Worm (Caenorhabditis elegans) whole organism, L4 larva: Measurements from ENCODE around the gene unc-93.

ENCODE experiments used
- D1046.2 ChIP-seq: fragments of 200-800 bp; sonication (Bioruptor generic); IDR thresholded peaks from 2 replicates; pipeline ENCODE4 v1.3.6; 2022; ENCODE audit warnings: missing genetic modification characterization, missing compliant biosample characterization
- F10B5.3 ChIP-seq: sonication (generic microtip); optimal IDR thresholded peaks from 2 replicates; lab custom pipeline; 2016; ENCODE audit warnings: mild to moderate bottlenecking, missing genetic modification characterization, missing compliant biosample characterization
- F26F4.8 ChIP-seq: fragments of 200-800 bp; sonication (Bioruptor generic); conservative IDR thresholded peaks from 2 replicates; pipeline ENCODE4 v1.3.6; 2022; ENCODE audit warnings: missing genetic modification characterization, missing compliant biosample characterization
- F49E8.2 ChIP-seq: sonication (generic microtip); optimal IDR thresholded peaks from 2 replicates; lab custom pipeline; 2016; ENCODE audit warnings: missing compliant biosample characterization, mild to moderate bottlenecking, missing genetic modification characterization, borderline replicate concordance
- R02D3.7 ChIP-seq: fragments of 150-350 bp; sonication (generic microtip); optimal IDR thresholded peaks from 3 replicates; lab custom pipeline; 2014; ENCODE audit warnings: missing biosample characterization, missing genetic modification characterization
- ZK337.2 ChIP-seq: fragments of 200-800 bp; sonication (Bioruptor generic); IDR thresholded peaks from 2 replicates; pipeline ENCODE4 v1.3.6; 2022; ENCODE audit warnings: missing genetic modification reagents, missing genetic modification characterization, missing compliant biosample characterization
- ceh-28 ChIP-seq: fragments of 150-350 bp; optimal IDR thresholded peaks from 2 replicates; lab custom pipeline; 2014; ENCODE audit warnings: missing biosample characterization, missing genetic modification reagents, missing genetic modification characterization
- ceh-32 ChIP-seq: sonication (generic microtip); optimal IDR thresholded peaks from 2 replicates; lab custom pipeline; 2016; ENCODE audit warnings: mild to moderate bottlenecking, missing genetic modification characterization, missing compliant biosample characterization; ENCODE audit not compliant: poor library complexity
- daf-19 ChIP-seq: fragments of 200-800 bp; sonication (Bioruptor generic); conservative IDR thresholded peaks from 2 replicates; pipeline ENCODE4 v1.3.6; 2022; ENCODE audit warnings: missing genetic modification characterization, missing compliant biosample characterization
- dmd-6 ChIP-seq: fragments of 200-800 bp; sonication (Bioruptor generic); IDR thresholded peaks from 2 replicates; pipeline ENCODE4 v1.3.6; 2022; ENCODE audit warnings: missing genetic modification reagents, missing genetic modification characterization, missing compliant biosample characterization
- dpl-1 ChIP-seq: fragments of 150-350 bp; optimal IDR thresholded peaks from 2 replicates; lab custom pipeline; 2014; ENCODE audit warnings: missing biosample characterization, missing genetic modification reagents, missing genetic modification characterization
- dve-1 ChIP-seq: sonication (generic microtip); optimal IDR thresholded peaks from 2 replicates; lab custom pipeline; 2017; ENCODE audit warnings: antibody characterized with exemption, mild to moderate bottlenecking, missing genetic modification characterization, missing compliant biosample characterization; ENCODE audit not compliant: insufficient read depth
- fkh-10 ChIP-seq: fragments of 150-350 bp; optimal IDR thresholded peaks from 2 replicates; lab custom pipeline; 2014; ENCODE audit warnings: missing biosample characterization, missing genetic modification reagents, missing genetic modification characterization
- gei-8 ChIP-seq: fragments of 200-800 bp; sonication (Bioruptor generic); optimal IDR thresholded peaks from 2 replicates; lab custom pipeline; 2018; ENCODE audit warnings: mild to moderate bottlenecking, missing genetic modification characterization, missing compliant biosample characterization
- hif-1 ChIP-seq, 2 experiments: sonication (generic microtip); optimal IDR thresholded peaks; 2 replicates each; lab custom pipeline; 2016 to 2017; ENCODE audit warnings: missing compliant biosample characterization in 2 of 2, missing genetic modification characterization in 2 of 2, missing genetic modification reagents in 2 of 2, missing genotype in 2 of 2, mild to moderate bottlenecking in 1 of 2
- hlh-30 ChIP-seq: sonication (generic microtip); optimal IDR thresholded peaks from 2 replicates; lab custom pipeline; 2017; ENCODE audit warnings: antibody characterized with exemption, mild to moderate bottlenecking, missing genetic modification characterization, missing compliant biosample characterization; ENCODE audit not compliant: insufficient read depth
- hmg-1.1 ChIP-seq: fragments of 200-800 bp; sonication (Bioruptor generic); IDR thresholded peaks from 2 replicates; pipeline ENCODE4 v1.3.6; 2022; ENCODE audit warnings: missing genetic modification reagents, missing genetic modification characterization, missing compliant biosample characterization
- jun-1 ChIP-seq: fragments of 150-350 bp; optimal IDR thresholded peaks from 2 replicates; lab custom pipeline; 2014; ENCODE audit warnings: missing biosample characterization, missing genetic modification reagents, missing genetic modification characterization
- lin-1 ChIP-seq: fragments of 200-800 bp; sonication (Bioruptor generic); IDR thresholded peaks from 2 replicates; pipeline ENCODE4 v1.3.6; 2022; ENCODE audit warnings: missing genetic modification reagents, missing genetic modification characterization, missing compliant biosample characterization
- lin-29 ChIP-seq: fragments of 200-800 bp; sonication (Bioruptor generic); IDR thresholded peaks from 2 replicates; pipeline ENCODE4 v1.3.6; 2022; ENCODE audit warnings: missing genetic modification reagents, missing genetic modification characterization, missing compliant biosample characterization
- lin-38 ChIP-seq: fragments of 200-800 bp; sonication (Bioruptor generic); IDR thresholded peaks from 2 replicates; pipeline ENCODE4 v1.3.6; 2022; ENCODE audit warnings: missing genetic modification reagents, missing genetic modification characterization, missing compliant biosample characterization
- lir-3 ChIP-seq: sonication (generic microtip); optimal IDR thresholded peaks from 2 replicates; lab custom pipeline; 2016; ENCODE audit warnings: mild to moderate bottlenecking, missing genetic modification characterization, missing compliant biosample characterization
- lsy-2 ChIP-seq, 2 experiments: fragments of 150-350 bp in 1 of 2; sonication (generic microtip) in 1 of 2; optimal IDR thresholded peaks; 2 replicates each; lab custom pipeline; 2014 to 2017; ENCODE audit warnings: missing biosample characterization in 2 of 2, missing genetic modification characterization in 2 of 2
- madf-5 ChIP-seq, 2 experiments: fragments of 200-800 bp; sonication (Bioruptor generic); IDR thresholded peaks; 2 replicates each; pipeline ENCODE4 v1.3.6; 2022; ENCODE audit warnings: missing compliant biosample characterization in 2 of 2, missing genetic modification characterization in 2 of 2
- mdl-1 ChIP-seq, 2 experiments: fragments of 150-350 bp in 1 of 2; sonication (generic microtip) in 1 of 2; optimal IDR thresholded peaks; 2 replicates each; lab custom pipeline; 2014 to 2017; ENCODE audit warnings: missing biosample characterization in 2 of 2, missing genetic modification characterization in 2 of 2
- mep-1 ChIP-seq: fragments of 150-350 bp; sonication (generic microtip); optimal IDR thresholded peaks from 3 replicates; lab custom pipeline; 2014; ENCODE audit warnings: missing biosample characterization, missing genetic modification characterization
- mes-2 ChIP-seq: sonication (generic microtip); optimal IDR thresholded peaks from 2 replicates; lab custom pipeline; 2016; ENCODE audit warnings: missing genotype, mild to moderate bottlenecking, missing genetic modification characterization, missing compliant biosample characterization; ENCODE audit not compliant: poor library complexity, severe bottlenecking
- mxl-3 ChIP-seq: fragments of 200-800 bp; sonication (Bioruptor generic); optimal IDR thresholded peaks from 2 replicates; lab custom pipeline; 2018; ENCODE audit warnings: mild to moderate bottlenecking, missing genetic modification characterization, missing compliant biosample characterization
- nhr-102 ChIP-seq: sonication (generic microtip); optimal IDR thresholded peaks from 2 replicates; lab custom pipeline; 2016; ENCODE audit warnings: mild to moderate bottlenecking, missing genetic modification characterization, moderate library complexity, missing compliant biosample characterization
- nhr-11 ChIP-seq: fragments of 150-350 bp; optimal IDR thresholded peaks from 2 replicates; lab custom pipeline; 2014; ENCODE audit warnings: missing biosample characterization, missing genetic modification characterization
- nhr-28 ChIP-seq: fragments of 150-350 bp; optimal IDR thresholded peaks from 2 replicates; lab custom pipeline; 2014; ENCODE audit warnings: missing biosample characterization, missing genetic modification characterization
- nhr-6 ChIP-seq: fragments of 150-350 bp; optimal IDR thresholded peaks from 2 replicates; lab custom pipeline; 2014; ENCODE audit warnings: missing biosample characterization, missing genetic modification characterization
- sdz-12 ChIP-seq: fragments of 200-800 bp; sonication (Bioruptor generic); optimal IDR thresholded peaks from 2 replicates; lab custom pipeline; 2018; ENCODE audit warnings: mild to moderate bottlenecking, missing genetic modification characterization, missing compliant biosample characterization
- set-16 ChIP-seq: fragments of 200-800 bp; sonication (Bioruptor generic); IDR thresholded peaks from 2 replicates; pipeline ENCODE4 v1.3.6; 2022; ENCODE audit warnings: missing genetic modification reagents, missing genetic modification characterization, missing compliant biosample characterization
- tag-97 ChIP-seq: fragments of 200-800 bp; sonication (Bioruptor generic); IDR thresholded peaks from 2 replicates; pipeline ENCODE4 v1.3.6; 2022; ENCODE audit warnings: missing genetic modification characterization, missing compliant biosample characterization
- unc-62 ChIP-seq, 3 experiments: fragments of 150-350 bp in 1 of 3; sonication (generic microtip); optimal IDR thresholded peaks in 2 of 3; peaks in 1 of 3; 1 replicate in 1 of 3; 2 replicates in 2 of 3; lab custom pipeline; 2014 to 2017; ENCODE audit warnings: missing biosample characterization in 3 of 3, missing genetic modification characterization in 3 of 3, missing genetic modification reagents in 3 of 3, missing genotype in 1 of 3

The unc-93 gene

DNA sequence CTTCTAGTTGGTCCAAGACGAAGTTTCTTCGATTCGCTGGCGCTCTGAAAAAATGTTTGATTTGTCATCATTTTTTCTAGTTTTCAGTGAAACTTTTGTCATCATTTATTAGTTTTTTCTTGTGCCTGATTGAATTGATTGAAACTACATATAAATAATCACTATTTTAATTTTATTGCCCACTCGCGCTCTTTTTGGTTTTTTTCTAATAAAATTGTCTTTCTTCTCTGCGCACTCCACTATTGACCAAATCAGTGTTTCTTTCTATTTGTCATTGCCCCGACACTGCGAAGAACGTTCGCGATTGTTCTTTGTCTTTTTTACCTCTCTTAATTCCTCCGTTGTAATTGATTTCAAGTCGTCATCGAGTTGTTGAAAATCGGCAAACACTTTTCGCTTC, 6.1 kb downstream of the unc-93 start (continued):
- TF ChIP-seq mdl-1 (tag; optimal IDR thresholded peaks at IDR 0.05; lab: Kevin White, UChicago) (no peak), gei-8 (GFP tag; lab: Kevin White, UChicago) (no peak), dmd-6 (GFP tag; lab: Robert Waterston, UW) (no peak; the same call in 1 of the 2 replicates), hmg-1.1 (GFP tag; lab: Robert Waterston, UW) (no peak)

DNA sequence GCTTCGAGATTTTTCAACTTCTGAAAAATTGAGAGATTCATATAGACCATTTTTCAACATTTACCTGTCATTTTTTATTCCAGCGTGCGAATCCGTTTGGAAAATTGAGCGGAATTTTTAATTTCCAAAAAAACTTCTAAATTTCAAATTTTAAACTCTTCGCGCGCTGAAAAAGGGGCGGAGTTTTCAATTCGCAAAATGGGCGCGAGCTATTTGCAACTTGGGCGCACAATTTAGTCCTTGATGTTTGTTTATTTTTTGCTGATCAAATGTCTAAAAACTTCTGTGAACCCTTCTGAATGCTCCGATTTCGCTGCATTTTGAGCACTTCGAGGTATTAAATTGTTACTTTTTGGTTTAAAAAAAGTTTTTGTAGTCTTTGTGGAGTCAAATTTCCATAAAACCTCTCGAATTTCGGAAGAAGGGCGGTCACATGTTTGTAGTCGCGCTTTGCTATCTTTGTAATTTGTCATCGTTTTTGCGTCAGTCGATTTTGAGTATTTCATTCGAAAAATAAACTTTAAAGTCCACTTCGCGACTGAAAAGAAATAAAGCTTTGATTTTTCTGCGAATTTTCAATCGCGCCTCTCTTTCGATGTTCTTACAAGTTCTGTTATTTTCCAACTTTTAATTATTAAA, 6.6 kb downstream of the unc-93 start, which contains the start of the genes madf-8 and gsr-1:
madf-8 (minus strand) TSS at position 156 of the 639 bp plus-strand sequence.
gsr-1 (plus strand) TSS at position 231 of the 639 bp plus-strand sequence.
- TF ChIP-seq lsy-2 (tag; optimal IDR thresholded peaks at IDR 0.05; lab: Kevin White, UChicago) (peak in 1 of 2 experiments; percentile 26), fkh-10 (GFP tag; lab: Kevin White, UChicago) (no peak), tag-97 (no peak), dve-1 (peak; percentile 22), nhr-11 (tag; lab: Kevin White, UChicago) (peak; percentile 45), nhr-28 (tag; lab: Kevin White, UChicago) (peak; percentile 90), lin-1 (no peak), lin-38 (peak; percentile 27), sdz-12 (GFP tag; lab: Kevin White, UChicago) (no peak), F10B5.3 (no peak), lin-29 (GFP tag; lab: Robert Waterston, UW) (no peak), jun-1 (tag; lab: Kevin White, UChicago) (no peak), lir-3 (tag; lab: Kevin White, UChicago) (no peak), unc-62 (GFP tag; optimal IDR thresholded peaks at IDR 0.05 in 1 of 2; lab: Kevin White, UChicago) (no peak), unc-62 (tag; optimal IDR thresholded peaks at IDR 0.05; lab: Kevin White, UChicago) (no peak), R02D3.7 (tag; lab: Kevin White, UChicago) (no peak), ZK337.2 (no peak), F26F4.8 (no peak), mdl-1 (tag; optimal IDR thresholded peaks at IDR 0.05; lab: Kevin White, UChicago) (no peak), mxl-3 (GFP tag; lab: Kevin White, UChicago) (no peak), hif-1 (tag; optimal IDR thresholded peaks at IDR 0.05; lab: Kevin White, UChicago) (peak in 1 of 2 experiments; percentile 4), daf-19 (GFP tag; lab: Robert Waterston, UW) (no peak), F49E8.2 (tag; lab: Kevin White, UChicago) (no peak), nhr-6 (tag; lab: Kevin White, UChicago) (no peak), mes-2 (tag; lab: Kevin White, UChicago) (peak; percentile 80), dpl-1 (peak; percentile 75), hlh-30 (tag; lab: Kevin White, UChicago) (peak; percentile 21), nhr-102 (tag; lab: Kevin White, UChicago) (no peak), mep-1 (no peak)

DNA sequence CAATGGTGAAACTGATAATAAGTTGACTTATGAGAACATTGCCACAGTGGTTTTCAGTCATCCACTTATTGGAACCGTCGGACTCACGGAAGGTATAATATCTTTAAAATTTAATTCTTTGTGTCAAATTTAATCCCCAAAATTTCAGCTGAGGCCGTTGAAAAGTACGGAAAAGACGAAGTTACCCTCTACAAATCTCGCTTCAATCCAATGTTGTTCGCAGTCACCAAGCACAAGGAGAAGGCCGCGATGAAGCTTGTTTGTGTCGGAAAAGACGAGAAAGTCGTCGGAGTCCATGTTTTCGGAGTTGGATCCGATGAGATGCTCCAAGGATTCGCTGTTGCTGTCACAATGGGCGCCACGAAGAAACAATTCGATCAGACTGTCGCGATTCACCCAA, 8.3 kb downstream of the unc-93 start:
- TF ChIP-seq gei-8 (GFP tag; lab: Kevin White, UChicago) = no peak
- TF ChIP-seq unc-62 (GFP tag; optimal IDR thresholded peaks at IDR 0.05 in 1 of 2; lab: Kevin White, UChicago) = peak in 1 of 2 experiments; percentile 98
- no peak for TF ChIP-seq unc-62 (tag; optimal IDR thresholded peaks at IDR 0.05; lab: Kevin White, UChicago)
- TF ChIP-seq madf-5 (GFP tag; IDR thresholded peaks at IDR 0.05; lab: Robert Waterston, UW) = no peak
- TF ChIP-seq ceh-32 (tag; lab: Kevin White, UChicago) = no peak
- TF ChIP-seq set-16 = peak; percentile 31; the same call in 1 of the 2 replicates
- TF ChIP-seq D1046.2 (GFP tag; lab: Robert Waterston, UW) = no peak
- TF ChIP-seq mes-2 (tag; lab: Kevin White, UChicago) = no peak
- no peak for TF ChIP-seq mxl-3 (GFP tag; lab: Kevin White, UChicago)
- TF ChIP-seq ceh-28 (tag; lab: Kevin White, UChicago) = no peak
